Worm (Caenorhabditis elegans) whole organism, mixed stage, embryonic: ENCODE results near the gene srbc-65.

Source experiments
- M03D4.4 ChIP-seq: sonication (generic microtip); optimal IDR thresholded peaks from 2 replicates; lab custom pipeline; 2017; ENCODE audit warnings: mild to moderate bottlenecking, missing genetic modification characterization, missing compliant biosample characterization
- bed-3 ChIP-seq: fragments of 200-800 bp; sonication (Bioruptor generic); optimal IDR thresholded peaks from 3 replicates; lab custom pipeline; 2018; ENCODE audit warnings: mild to moderate bottlenecking, missing genetic modification characterization, moderate library complexity, missing compliant biosample characterization
- blmp-1 ChIP-seq: fragments of 150-350 bp; optimal IDR thresholded peaks from 2 replicates; lab custom pipeline; 2014; ENCODE audit warnings: missing biosample characterization, missing genetic modification characterization
- ceh-39 ChIP-seq: fragments of 150-350 bp; optimal IDR thresholded peaks from 2 replicates; lab custom pipeline; 2014; ENCODE audit warnings: missing biosample characterization, missing genetic modification characterization
- ceh-43 ChIP-seq: fragments of 200-800 bp; sonication (Bioruptor generic); optimal IDR thresholded peaks from 2 replicates; lab custom pipeline; 2018; ENCODE audit warnings: mild to moderate bottlenecking, missing genetic modification characterization, moderate library complexity, missing compliant biosample characterization
- ceh-83 ChIP-seq: fragments of 200-800 bp; sonication (Bioruptor generic); optimal IDR thresholded peaks from 2 replicates; lab custom pipeline; 2018; ENCODE audit warnings: mild to moderate bottlenecking, missing genetic modification characterization, missing compliant biosample characterization
- ces-1 ChIP-seq: fragments of 150-350 bp; optimal IDR thresholded peaks from 2 replicates; lab custom pipeline; 2014; ENCODE audit warnings: missing biosample characterization, missing genetic modification reagents, missing genetic modification characterization
- cnd-1 ChIP-seq: fragments of 200-800 bp; sonication (Bioruptor generic); optimal IDR thresholded peaks from 2 replicates; lab custom pipeline; 2018; ENCODE audit warnings: mild to moderate bottlenecking, missing genetic modification characterization, missing compliant biosample characterization
- drap-1 ChIP-seq: fragments of 200-800 bp; sonication (Bioruptor generic); optimal IDR thresholded peaks from 3 replicates; lab custom pipeline; 2018; ENCODE audit warnings: mild to moderate bottlenecking, missing genetic modification characterization, missing compliant biosample characterization
- elt-1 ChIP-seq: sonication (generic microtip); optimal IDR thresholded peaks from 2 replicates; lab custom pipeline; 2017; ENCODE audit warnings: missing genetic modification characterization, mild to moderate bottlenecking, missing compliant biosample characterization, antibody characterized with exemption, moderate library complexity, borderline replicate concordance; ENCODE audit not compliant: insufficient read depth
- elt-3 ChIP-seq: fragments of 150-350 bp; optimal IDR thresholded peaks from 2 replicates; lab custom pipeline; 2014; ENCODE audit warnings: missing biosample characterization, missing genetic modification characterization
- flh-1 ChIP-seq: fragments of 200-800 bp; sonication (Bioruptor generic); optimal IDR thresholded peaks from 2 replicates; lab custom pipeline; 2018; ENCODE audit warnings: mild to moderate bottlenecking, missing genetic modification characterization, moderate library complexity, missing compliant biosample characterization
- ham-2 ChIP-seq: fragments of 200-800 bp; sonication (Bioruptor generic); optimal IDR thresholded peaks from 2 replicates; lab custom pipeline; 2018; ENCODE audit warnings: mild to moderate bottlenecking, missing genetic modification characterization, missing compliant biosample characterization
- hlh-1 ChIP-seq: fragments of 150-350 bp; optimal IDR thresholded peaks from 2 replicates; lab custom pipeline; 2014; ENCODE audit warnings: missing biosample characterization, missing genetic modification reagents, missing genetic modification characterization
- lin-13 ChIP-seq: fragments of 150-350 bp; optimal IDR thresholded peaks from 2 replicates; lab custom pipeline; 2014; ENCODE audit warnings: missing biosample characterization, missing genetic modification characterization
- lin-32 ChIP-seq: fragments of 200-800 bp; sonication (Bioruptor generic); optimal IDR thresholded peaks from 2 replicates; lab custom pipeline; 2018; ENCODE audit warnings: mild to moderate bottlenecking, missing genetic modification characterization, missing compliant biosample characterization
- lsy-2 ChIP-seq: fragments of 150-350 bp; optimal IDR thresholded peaks from 2 replicates; lab custom pipeline; 2014; ENCODE audit warnings: missing biosample characterization, missing genetic modification characterization
- mab-5 ChIP-seq: fragments of 150-350 bp; optimal IDR thresholded peaks from 2 replicates; lab custom pipeline; 2014; ENCODE audit warnings: missing biosample characterization, missing genetic modification characterization
- mls-2 ChIP-seq: sonication (generic microtip); optimal IDR thresholded peaks from 2 replicates; lab custom pipeline; 2016; ENCODE audit warnings: mild to moderate bottlenecking, missing genetic modification characterization, moderate library complexity, missing compliant biosample characterization
- nhr-12 ChIP-seq: fragments of 150-350 bp; optimal IDR thresholded peaks from 2 replicates; lab custom pipeline; 2014; ENCODE audit warnings: missing biosample characterization, missing genetic modification characterization
- nhr-2 ChIP-seq: fragments of 150-350 bp; optimal IDR thresholded peaks from 2 replicates; lab custom pipeline; 2014; ENCODE audit warnings: missing biosample characterization, missing genetic modification characterization
- nhr-237 ChIP-seq: fragments of 150-350 bp; optimal IDR thresholded peaks from 2 replicates; lab custom pipeline; 2014; ENCODE audit warnings: missing biosample characterization, missing genetic modification characterization
- nhr-28 ChIP-seq: fragments of 150-350 bp; optimal IDR thresholded peaks from 2 replicates; lab custom pipeline; 2014; ENCODE audit warnings: missing biosample characterization, missing genetic modification characterization
- pha-4 ChIP-seq: fragments of 150-350 bp; optimal IDR thresholded peaks from 2 replicates; lab custom pipeline; 2018; ENCODE audit warnings: missing biosample characterization, missing genetic modification reagents, missing genetic modification characterization
- sem-2 ChIP-seq: fragments of 200-800 bp; sonication (Bioruptor generic); optimal IDR thresholded peaks from 2 replicates; lab custom pipeline; 2018; ENCODE audit warnings: mild to moderate bottlenecking, missing genetic modification characterization, missing compliant biosample characterization
- sptf-1 ChIP-seq: sonication (generic microtip); optimal IDR thresholded peaks from 2 replicates; lab custom pipeline; 2017; ENCODE audit warnings: mild to moderate bottlenecking, missing genetic modification characterization, moderate library complexity, missing compliant biosample characterization
- tbx-8 ChIP-seq: fragments of 200-800 bp; sonication (Bioruptor generic); optimal IDR thresholded peaks from 2 replicates; lab custom pipeline; 2018; ENCODE audit warnings: mild to moderate bottlenecking, missing genetic modification characterization, moderate library complexity, missing compliant biosample characterization
- unc-120 ChIP-seq: sonication (generic microtip); optimal IDR thresholded peaks from 2 replicates; lab custom pipeline; 2017; ENCODE audit warnings: missing genetic modification characterization, missing compliant biosample characterization; ENCODE audit not compliant: poor library complexity, severe bottlenecking
- unc-39 ChIP-seq: fragments of 150-350 bp; optimal IDR thresholded peaks from 2 replicates; lab custom pipeline; 2014; ENCODE audit warnings: missing biosample characterization, missing genetic modification characterization
- unc-62 ChIP-seq: fragments of 150-350 bp; optimal IDR thresholded peaks from 2 replicates; lab custom pipeline; 2014; ENCODE audit warnings: missing biosample characterization, missing genetic modification reagents, missing genetic modification characterization
- zip-8 ChIP-seq: fragments of 150-350 bp; optimal IDR thresholded peaks from 2 replicates; lab custom pipeline; 2014; ENCODE audit warnings: missing biosample characterization, missing genetic modification characterization
- ztf-11 ChIP-seq: fragments of 150-350 bp; optimal IDR thresholded peaks from 2 replicates; lab custom pipeline; 2014; ENCODE audit warnings: missing biosample characterization, missing genetic modification characterization

srbc-65 gene

ce11 chrV:16581061-16581460 lies 30.3 kb downstream of the srbc-65 start:
- no peak for TF ChIP-seq elt-1 (tag; lab: Kevin White, UChicago)
- TF ChIP-seq sptf-1: no peak
- TF ChIP-seq nhr-2 (tag; lab: Kevin White, UChicago): no peak
- no peak for TF ChIP-seq nhr-28 (tag; lab: Kevin White, UChicago)
- no peak for TF ChIP-seq nhr-12 (tag; lab: Kevin White, UChicago)
- TF ChIP-seq nhr-237 (tag; lab: Kevin White, UChicago): no peak
- TF ChIP-seq unc-120 (tag; lab: Kevin White, UChicago): no peak
- TF ChIP-seq zip-8 (tag; lab: Kevin White, UChicago): no peak
- TF ChIP-seq ceh-39 (tag; lab: Kevin White, UChicago): no peak
- no peak for TF ChIP-seq blmp-1
- TF ChIP-seq lin-13: no peak
- no peak for TF ChIP-seq pha-4 (tag; lab: Kevin White, UChicago)
- no peak for TF ChIP-seq unc-62 (GFP tag; lab: Kevin White, UChicago)
- no peak for TF ChIP-seq ceh-43 (GFP tag; lab: Kevin White, UChicago)
- TF ChIP-seq ces-1: no peak
- TF ChIP-seq hlh-1 (tag; lab: Kevin White, UChicago): no peak
- TF ChIP-seq elt-3 (tag; lab: Kevin White, UChicago): no peak
- TF ChIP-seq mls-2 (tag; lab: Kevin White, UChicago): no peak
- TF ChIP-seq sem-2: no peak

- no peak for TF ChIP-seq mls-2 (tag; lab: Kevin White, UChicago)
- TF ChIP-seq flh-1 (GFP tag; lab: Kevin White, UChicago): no peak
- TF ChIP-seq unc-62 (GFP tag; lab: Kevin White, UChicago): no peak
- TF ChIP-seq blmp-1: no peak
- no peak for TF ChIP-seq lsy-2 (tag; lab: Kevin White, UChicago)
- TF ChIP-seq sptf-1: no peak
- TF ChIP-seq sem-2: no peak
- TF ChIP-seq M03D4.4: no peak
- no peak for TF ChIP-seq lin-13
- no peak for TF ChIP-seq drap-1 (GFP tag; lab: Kevin White, UChicago)
- TF ChIP-seq nhr-28 (tag; lab: Kevin White, UChicago): no peak
- no peak for TF ChIP-seq ceh-83 (GFP tag; lab: Kevin White, UChicago)
- TF ChIP-seq lin-32 (GFP tag; lab: Kevin White, UChicago): no peak
- no peak for TF ChIP-seq hlh-1 (tag; lab: Kevin White, UChicago)
- no peak for TF ChIP-seq bed-3
- no peak for TF ChIP-seq nhr-2 (tag; lab: Kevin White, UChicago)
Observed at ce11 chrV:16582973-16583372, 32.2 kb downstream of the srbc-65 start, which contains the start of gene str-150. str-150 (plus strand) TSS chrV:16583273.

- no peak for TF ChIP-seq bed-3
- TF ChIP-seq ces-1: no peak
- no peak for TF ChIP-seq blmp-1
- TF ChIP-seq sem-2: no peak
- TF ChIP-seq elt-3 (tag; lab: Kevin White, UChicago): no peak
- no peak for TF ChIP-seq unc-39 (tag; lab: Kevin White, UChicago)
- no peak for TF ChIP-seq unc-62 (GFP tag; lab: Kevin White, UChicago)
- TF ChIP-seq nhr-12 (tag; lab: Kevin White, UChicago): no peak
- TF ChIP-seq lsy-2 (tag; lab: Kevin White, UChicago): no peak
- TF ChIP-seq tbx-8 (GFP tag; lab: Kevin White, UChicago): no peak
- TF ChIP-seq mab-5 (tag; lab: Kevin White, UChicago): no peak
Observed at ce11 chrV:16588428-16588827, 37.6 kb downstream of the srbc-65 start, which contains the start of gene srw-73. srw-73 (minus strand) TSS chrV:16588528.

- TF ChIP-seq bed-3 (no peak), tbx-8 (GFP tag; lab: Kevin White, UChicago) (no peak), sptf-1 (no peak), lin-32 (GFP tag; lab: Kevin White, UChicago) (no peak), nhr-28 (tag; lab: Kevin White, UChicago) (no peak), pha-4 (tag; lab: Kevin White, UChicago) (no peak), ztf-11 (tag; lab: Kevin White, UChicago) (no peak), elt-3 (tag; lab: Kevin White, UChicago) (no peak), ces-1 (no peak), cnd-1 (tag; lab: Kevin White, UChicago) (no peak), ham-2 (no peak), mab-5 (tag; lab: Kevin White, UChicago) (no peak), lin-13 (no peak), elt-1 (tag; lab: Kevin White, UChicago) (no peak)
Observed at ce11 chrV:16589488-16589887, 38.7 kb downstream of the srbc-65 start.
